Worm (Caenorhabditis elegans): Measurements from ENCODE around the gene slc-17.5.

slc-17.5 gene

DNA sequence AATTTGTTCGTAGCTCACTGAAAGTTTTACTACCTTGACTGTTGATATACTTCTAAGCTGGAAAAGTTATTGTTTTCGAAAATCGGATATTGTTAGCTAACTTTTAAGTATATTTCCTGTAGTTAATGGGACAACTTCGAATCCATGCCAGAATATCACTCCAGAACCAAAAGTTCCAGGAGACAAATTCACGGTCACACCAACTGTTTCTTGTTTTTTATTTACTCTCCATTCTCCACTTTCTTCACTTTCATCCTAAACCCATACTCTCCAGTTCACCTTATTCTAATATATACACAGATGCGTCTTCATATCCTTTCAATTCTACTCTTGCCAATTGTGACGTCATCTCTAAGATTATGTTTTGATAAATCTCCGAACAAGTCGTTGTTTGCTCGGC, 25.7 kb downstream of the slc-17.5 start, which contains the start of gene C16D9.1:
C16D9.1 (plus strand) TSS at position 301 of the 400 bp plus-strand sequence.
- TF ChIP-seq unc-62 (GFP tag; optimal IDR thresholded peaks at IDR 0.05): no peak

ce11 chrV:8254973-8255372, 29.7 kb downstream of the slc-17.5 start:
- no peak for TF ChIP-seq unc-62 (GFP tag; optimal IDR thresholded peaks at IDR 0.05)

ce11 chrV:8253946-8254345, 30.8 kb downstream of the slc-17.5 start:
- TF ChIP-seq unc-62 (GFP tag; optimal IDR thresholded peaks at IDR 0.05): no peak

DNA sequence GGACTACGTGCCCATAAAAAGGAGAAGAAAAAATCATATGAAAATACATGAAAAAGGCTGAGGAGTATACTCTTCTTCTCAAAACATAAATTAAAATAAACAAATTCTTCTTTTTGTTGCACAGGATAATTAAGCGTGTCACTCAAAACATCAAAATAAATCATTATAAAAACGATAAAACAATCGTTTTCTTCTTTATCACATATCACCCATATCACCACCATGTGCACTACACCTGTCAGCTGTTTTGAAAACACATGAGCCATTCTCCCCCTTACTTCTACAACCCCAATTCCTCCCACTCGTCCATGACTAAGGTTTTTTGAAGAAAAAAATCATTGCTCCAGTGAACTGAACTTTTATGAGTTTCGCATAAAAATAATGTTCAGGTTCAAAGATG, 32.2 kb downstream of the slc-17.5 start:
- no peak for TF ChIP-seq unc-62 (GFP tag; optimal IDR thresholded peaks at IDR 0.05)

- no peak for TF ChIP-seq unc-62 (GFP tag; optimal IDR thresholded peaks at IDR 0.05)
These were observed 33.6 kb downstream of the slc-17.5 start for ce11 chrV:8251075-8251474.

- no peak for TF ChIP-seq unc-62 (GFP tag; optimal IDR thresholded peaks at IDR 0.05)
These were observed 34.5 kb downstream of the slc-17.5 start, which contains the start of gene C16D9.6 for ce11 chrV:8250208-8250607. C16D9.6 (minus strand) TSS chrV:8250308.

DNA sequence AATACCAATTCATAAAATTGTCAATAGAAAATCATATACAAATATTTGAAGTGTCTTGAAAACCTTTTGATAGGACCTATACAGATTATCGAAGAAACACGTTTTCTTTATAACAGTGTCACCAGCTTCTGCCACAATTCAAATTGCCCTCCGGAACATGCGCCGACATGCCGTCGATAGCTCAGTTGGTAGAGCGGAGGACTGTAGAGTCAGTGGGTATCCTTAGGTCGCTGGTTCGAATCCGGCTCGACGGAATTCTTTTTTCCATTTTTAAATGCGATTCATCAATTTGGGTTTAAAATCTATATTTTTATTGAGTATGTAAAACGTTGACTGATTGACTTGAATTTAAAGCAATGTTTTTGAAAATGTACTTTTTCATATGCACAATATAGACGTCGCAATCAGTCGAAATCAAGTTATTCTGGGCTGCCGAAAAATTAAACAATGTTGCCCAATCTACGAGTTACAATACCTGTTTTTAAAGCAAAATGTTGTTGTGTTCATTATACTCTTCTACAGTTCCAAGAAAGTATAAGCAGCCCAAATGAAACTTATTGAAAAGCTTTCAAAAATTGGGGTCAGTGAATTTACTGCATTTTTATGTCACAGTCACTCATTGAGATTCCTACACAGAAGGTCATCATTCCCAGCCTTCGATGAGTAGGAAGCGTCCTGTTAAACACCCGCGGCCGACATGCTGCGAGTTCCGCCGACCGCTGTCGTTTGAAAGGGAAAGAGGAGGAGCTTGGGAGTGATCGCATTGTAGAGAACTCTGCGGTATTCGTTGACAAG, 37.2 kb downstream of the slc-17.5 start:
- TF ChIP-seq unc-62 (GFP tag; optimal IDR thresholded peaks at IDR 0.05): no peak

- no peak for TF ChIP-seq unc-62 (GFP tag; optimal IDR thresholded peaks at IDR 0.05)
These were observed 39.2 kb downstream of the slc-17.5 start, which contains the start of gene C16D9.5 for ce11 chrV:8245457-8245856. C16D9.5 (minus strand) TSS chrV:8245557.

DNA sequence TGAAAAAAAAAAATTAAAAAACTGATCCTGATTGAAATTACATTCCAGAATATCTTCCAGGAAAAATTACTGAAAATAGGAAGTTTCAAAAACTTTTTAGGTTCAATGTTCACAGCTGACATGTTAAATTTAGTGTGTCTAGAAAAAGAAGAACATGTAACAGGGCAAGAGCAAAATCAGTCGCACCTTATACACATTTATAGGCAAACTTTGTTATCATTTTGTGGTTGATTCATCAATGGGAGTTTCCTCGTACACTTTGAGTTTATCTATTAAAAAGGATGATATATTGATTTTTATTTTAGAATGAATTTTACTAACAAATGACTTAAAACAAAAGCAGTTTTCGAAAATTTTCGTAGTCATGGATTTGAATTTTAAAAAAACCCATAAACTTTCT, 41.5 kb downstream of the slc-17.5 start:
- TF ChIP-seq unc-62 (GFP tag; optimal IDR thresholded peaks at IDR 0.05): no peak

- TF ChIP-seq unc-62 (GFP tag; optimal IDR thresholded peaks at IDR 0.05): no peak
These were observed 41.9 kb downstream of the slc-17.5 start, which contains the start of gene C16D9.4 for ce11 chrV:8242798-8243197. C16D9.4 (minus strand) TSS chrV:8242898.

- no peak for TF ChIP-seq unc-62 (GFP tag; optimal IDR thresholded peaks at IDR 0.05)
These were observed 44.8 kb downstream of the slc-17.5 start, which contains the start of gene C16D9.3 for ce11 chrV:8239928-8240327. C16D9.3 (minus strand) TSS chrV:8240028.

DNA sequence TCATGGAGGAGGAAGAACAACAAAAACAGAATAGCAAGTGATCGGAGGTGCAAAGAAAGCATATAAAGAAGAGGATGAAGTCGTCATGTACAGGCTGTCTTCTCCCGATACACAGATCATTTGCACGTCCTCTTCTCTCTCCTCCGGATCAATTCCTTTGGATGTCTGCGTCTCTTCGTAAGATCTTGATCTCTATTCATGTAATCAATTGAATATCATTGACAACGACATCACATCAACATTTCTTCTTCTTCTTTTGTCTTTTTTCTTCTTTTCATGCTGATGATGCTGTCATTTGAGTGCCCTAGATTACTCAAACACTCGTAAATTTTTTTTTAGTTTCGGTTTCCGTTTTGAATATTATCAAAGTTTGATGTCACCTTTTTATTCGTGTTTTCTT, 46.4 kb downstream of the slc-17.5 start, which contains the start of gene rol-3:
rol-3 (minus strand) TSS at position 120 of the 400 bp plus-strand sequence.
- TF ChIP-seq unc-62 (GFP tag; optimal IDR thresholded peaks at IDR 0.05): no peak

ce11 chrV:8235331-8235730, 49.4 kb downstream of the slc-17.5 start:
- TF ChIP-seq unc-62 (GFP tag; optimal IDR thresholded peaks at IDR 0.05): no peak

Measured in whole organism, dauer.